Worm (Caenorhabditis elegans) whole organism, L4 larva: Measurements from ENCODE around the gene die-1.

Experiments used
- D1046.2 ChIP-seq: fragments of 200-800 bp; sonication (Bioruptor generic); IDR thresholded peaks from 2 replicates; pipeline ENCODE4 v1.3.6; 2022; ENCODE audit warnings: missing genetic modification characterization, missing compliant biosample characterization
- R02D3.7 ChIP-seq: fragments of 150-350 bp; sonication (generic microtip); optimal IDR thresholded peaks from 3 replicates; lab custom pipeline; 2014; ENCODE audit warnings: missing biosample characterization, missing genetic modification characterization
- mdl-1 ChIP-seq, 2 experiments: fragments of 150-350 bp in 1 of 2; sonication (generic microtip) in 1 of 2; optimal IDR thresholded peaks; 2 replicates each; lab custom pipeline; 2014 to 2017; ENCODE audit warnings: missing biosample characterization in 2 of 2, missing genetic modification characterization in 2 of 2
- ztf-11 ChIP-seq: fragments of 150-350 bp; optimal IDR thresholded peaks from 2 replicates; lab custom pipeline; 2014; ENCODE audit warnings: missing biosample characterization, missing genetic modification characterization

ce11 chrII:10095224-10095623 lies 27.5 kb upstream of the die-1 start:
- no peak for TF ChIP-seq ztf-11 (tag; lab: Kevin White, UChicago)
- no peak for TF ChIP-seq mdl-1 (tag; optimal IDR thresholded peaks at IDR 0.05; lab: Kevin White, UChicago)
- TF ChIP-seq R02D3.7 (tag; lab: Kevin White, UChicago): no peak
- no peak for TF ChIP-seq D1046.2 (GFP tag; lab: Robert Waterston, UW)
